Worm (Caenorhabditis elegans) whole organism, L1 larva: ENCODE results near the gene Y116A8C.463.
A peak's percentile ranks its signal among the peaks of the same experiment; 100 is the strongest.

Experiments
- C04F5.9 ChIP-seq: sonication (generic microtip); optimal IDR thresholded peaks from 2 replicates; lab custom pipeline; 2016; ENCODE audit warnings: missing genetic modification characterization, missing compliant biosample characterization
- C16A3.4 ChIP-seq: fragments of 150-350 bp; optimal IDR thresholded peaks from 2 replicates; lab custom pipeline; 2014; ENCODE audit warnings: missing biosample characterization, missing genetic modification characterization
- C34B4.2 ChIP-seq: sonication (generic microtip); optimal IDR thresholded peaks from 2 replicates; lab custom pipeline; 2017; ENCODE audit warnings: mild to moderate bottlenecking, missing genetic modification characterization, missing compliant biosample characterization
- F16B12.6 ChIP-seq: fragments of 150-350 bp; optimal IDR thresholded peaks from 2 replicates; lab custom pipeline; 2014; ENCODE audit warnings: missing biosample characterization, missing genetic modification characterization
- alr-1 ChIP-seq: fragments of 200-800 bp; sonication (Bioruptor generic); optimal IDR thresholded peaks from 2 replicates; lab custom pipeline; 2018; ENCODE audit warnings: borderline replicate concordance, mild to moderate bottlenecking, missing genetic modification characterization, missing compliant biosample characterization
- aly-2 ChIP-seq: fragments of 150-350 bp; optimal IDR thresholded peaks from 2 replicates; lab custom pipeline; 2014; ENCODE audit warnings: missing biosample characterization, missing genetic modification characterization
- ama-1 ChIP-seq: fragments of 150-350 bp; optimal IDR thresholded peaks from 2 replicates; lab custom pipeline; 2014
- blmp-1 ChIP-seq: fragments of 150-350 bp; optimal IDR thresholded peaks from 2 replicates; lab custom pipeline; 2014; ENCODE audit warnings: missing biosample characterization, missing genetic modification characterization
- ceh-82 ChIP-seq, 3 experiments: fragments of 150-350 bp in 1 of 3; sonication (generic microtip) in 2 of 3; optimal IDR thresholded peaks; 2 replicates each; lab custom pipeline; 2014 to 2017; ENCODE audit warnings: missing biosample characterization in 3 of 3, missing genetic modification characterization in 3 of 3
- ceh-88 ChIP-seq: fragments of 200-800 bp; sonication (Bioruptor generic); IDR thresholded peaks from 2 replicates; pipeline ENCODE4 v1.3.6; 2022; ENCODE audit warnings: missing genetic modification characterization, missing compliant biosample characterization
- dpl-1 ChIP-seq, 3 experiments: fragments of 150-350 bp in 2 of 3; sonication (generic microtip) in 1 of 3; optimal IDR thresholded peaks; 2 replicates each; lab custom pipeline; 2014 to 2017; ENCODE audit warnings: missing biosample characterization in 3 of 3, missing genetic modification characterization in 3 of 3, missing genetic modification reagents in 3 of 3
- dsc-1 ChIP-seq: sonication (generic microtip); optimal IDR thresholded peaks from 2 replicates; lab custom pipeline; 2016; ENCODE audit warnings: mild to moderate bottlenecking, missing genetic modification characterization, missing compliant biosample characterization
- efl-1 ChIP-seq, 4 experiments: fragments of 150-350 bp; optimal IDR thresholded peaks in 3 of 4; peaks in 1 of 4; 1 replicate in 1 of 4; 2 replicates in 3 of 4; lab custom pipeline; 2014; ENCODE audit warnings: missing biosample characterization in 2 of 4, missing genetic modification characterization in 2 of 4, missing genetic modification reagents in 2 of 4
- egl-13 ChIP-seq: sonication (generic microtip); optimal IDR thresholded peaks from 2 replicates; lab custom pipeline; 2016; ENCODE audit warnings: missing genotype, missing genetic modification reagents, missing genetic modification characterization, missing compliant biosample characterization
- egl-27 ChIP-seq, 2 experiments: fragments of 150-350 bp in 1 of 2; sonication (generic microtip); optimal IDR thresholded peaks; 3 replicates each; lab custom pipeline; 2017 to 2018; ENCODE audit warnings: missing biosample characterization in 2 of 2, missing genetic modification characterization in 2 of 2, missing genetic modification reagents in 2 of 2
- elt-3 ChIP-seq, 6 experiments: fragments of 150-350 bp in 1 of 6; sonication (generic microtip); optimal IDR thresholded peaks; 2 replicates each; lab custom pipeline; 2017 to 2018; ENCODE audit warnings: missing biosample characterization in 6 of 6, missing genetic modification characterization in 6 of 6, inconsistent platforms in 1 of 6
- fkh-10 ChIP-seq: sonication (generic microtip); optimal IDR thresholded peaks from 2 replicates; lab custom pipeline; 2017; ENCODE audit warnings: missing biosample characterization, missing genetic modification reagents, missing genetic modification characterization
- fkh-8 ChIP-seq: sonication (generic microtip); optimal IDR thresholded peaks from 2 replicates; lab custom pipeline; 2016; ENCODE audit warnings: mild to moderate bottlenecking, missing genetic modification characterization, missing compliant biosample characterization
- fos-1 ChIP-seq: fragments of 150-350 bp; optimal IDR thresholded peaks from 2 replicates; lab custom pipeline; 2014; ENCODE audit warnings: missing biosample characterization, missing genetic modification characterization
- grh-1 ChIP-seq: fragments of 200-800 bp; sonication (Bioruptor generic); IDR thresholded peaks from 2 replicates; pipeline ENCODE4 v1.3.6; 2022; ENCODE audit warnings: missing genetic modification reagents, missing genetic modification characterization, missing compliant biosample characterization
- hlh-17 ChIP-seq: fragments of 200-800 bp; sonication (Bioruptor generic); optimal IDR thresholded peaks from 2 replicates; lab custom pipeline; 2018; ENCODE audit warnings: missing genetic modification characterization, mild to moderate bottlenecking, missing compliant biosample characterization, moderate library complexity, borderline replicate concordance
- irx-1 ChIP-seq: sonication (generic microtip); optimal IDR thresholded peaks from 2 replicates; lab custom pipeline; 2016; ENCODE audit warnings: missing genetic modification characterization, missing compliant biosample characterization
- lin-14 ChIP-seq: fragments of 200-800 bp; sonication (Bioruptor generic); optimal IDR thresholded peaks from 2 replicates; lab custom pipeline; 2018; ENCODE audit warnings: mild to moderate bottlenecking, missing genetic modification characterization, moderate library complexity, missing compliant biosample characterization
- lin-39 ChIP-seq: fragments of 150-350 bp; optimal IDR thresholded peaks from 2 replicates; lab custom pipeline; 2014; ENCODE audit warnings: missing biosample characterization, missing genetic modification reagents, missing genetic modification characterization
- lir-3 ChIP-seq: sonication (generic microtip); optimal IDR thresholded peaks from 2 replicates; lab custom pipeline; 2016; ENCODE audit warnings: mild to moderate bottlenecking, missing genetic modification characterization, moderate library complexity, missing compliant biosample characterization; ENCODE audit not compliant: poor library complexity
- lsy-2 ChIP-seq, 2 experiments: fragments of 150-350 bp; optimal IDR thresholded peaks; 2 replicates each; lab custom pipeline; 2014; ENCODE audit warnings: missing biosample characterization in 2 of 2, missing genetic modification characterization in 2 of 2
- mdl-1 ChIP-seq, 2 experiments: fragments of 150-350 bp; optimal IDR thresholded peaks; 2 replicates each; lab custom pipeline; 2014 to 2017; ENCODE audit warnings: missing biosample characterization in 2 of 2, missing genetic modification characterization in 2 of 2, inconsistent platforms in 1 of 2
- nhr-11 ChIP-seq: fragments of 150-350 bp; optimal IDR thresholded peaks from 2 replicates; lab custom pipeline; 2014; ENCODE audit warnings: missing biosample characterization, missing genetic modification characterization
- nhr-20 ChIP-seq: sonication (generic microtip); optimal IDR thresholded peaks from 2 replicates; lab custom pipeline; 2016; ENCODE audit warnings: mild to moderate bottlenecking, missing genetic modification characterization, missing compliant biosample characterization
- nhr-47 ChIP-seq: sonication (generic microtip); optimal IDR thresholded peaks from 2 replicates; lab custom pipeline; 2016; ENCODE audit warnings: mild to moderate bottlenecking, missing genetic modification characterization, moderate library complexity, missing compliant biosample characterization
- nhr-76 ChIP-seq: sonication (generic microtip); optimal IDR thresholded peaks from 2 replicates; lab custom pipeline; 2017; ENCODE audit warnings: missing biosample characterization, missing genetic modification characterization
- nhr-85 ChIP-seq: sonication (generic microtip); peaks from one replicate; lab custom pipeline; 2016; ENCODE audit warnings: missing genetic modification characterization, inconsistent platforms, missing compliant biosample characterization
- nhr-90 ChIP-seq: sonication (generic microtip); optimal IDR thresholded peaks from 2 replicates; lab custom pipeline; 2016; ENCODE audit warnings: mild to moderate bottlenecking, missing genetic modification characterization, missing compliant biosample characterization; ENCODE audit not compliant: poor library complexity
- pax-3 ChIP-seq: fragments of 200-800 bp; sonication (Bioruptor generic); optimal IDR thresholded peaks from 2 replicates; lab custom pipeline; 2018; ENCODE audit warnings: mild to moderate bottlenecking, missing genetic modification characterization, moderate library complexity, missing compliant biosample characterization
- skn-1 ChIP-seq: fragments of 150-350 bp; optimal IDR thresholded peaks from 2 replicates; lab custom pipeline; 2014; ENCODE audit warnings: missing biosample characterization, missing genetic modification characterization
- snu-23 ChIP-seq: sonication (generic microtip); optimal IDR thresholded peaks from 2 replicates; lab custom pipeline; 2016; ENCODE audit warnings: missing genetic modification characterization, missing compliant biosample characterization
- sox-4 ChIP-seq: sonication (generic microtip); optimal IDR thresholded peaks from 2 replicates; lab custom pipeline; 2016; ENCODE audit warnings: missing genetic modification characterization, missing compliant biosample characterization
- sup-37 ChIP-seq: fragments of 200-800 bp; sonication (Bioruptor generic); optimal IDR thresholded peaks from 2 replicates; lab custom pipeline; 2018; ENCODE audit warnings: mild to moderate bottlenecking, missing genetic modification characterization, missing compliant biosample characterization
- tbx-2 ChIP-seq: sonication (generic microtip); optimal IDR thresholded peaks from 2 replicates; lab custom pipeline; 2016; ENCODE audit warnings: missing genetic modification characterization, missing compliant biosample characterization
- unc-130 ChIP-seq: fragments of 150-350 bp; optimal IDR thresholded peaks from 2 replicates; lab custom pipeline; 2017; ENCODE audit warnings: missing biosample characterization, missing genetic modification characterization, inconsistent platforms
- unc-30 ChIP-seq: sonication (generic microtip); optimal IDR thresholded peaks from 2 replicates; lab custom pipeline; 2017; ENCODE audit warnings: missing biosample characterization, missing genetic modification characterization
- unc-86 ChIP-seq: sonication (generic microtip); optimal IDR thresholded peaks from 2 replicates; lab custom pipeline; 2016; ENCODE audit warnings: missing genetic modification characterization, missing compliant biosample characterization
- vab-15 ChIP-seq: sonication (generic microtip); optimal IDR thresholded peaks from 2 replicates; lab custom pipeline; 2017; ENCODE audit warnings: missing genotype, mild to moderate bottlenecking, missing genetic modification characterization, missing compliant biosample characterization
- xbp-1 ChIP-seq: sonication (generic microtip); optimal IDR thresholded peaks from 2 replicates; lab custom pipeline; 2016; ENCODE audit warnings: missing genetic modification characterization, missing compliant biosample characterization
- zag-1 ChIP-seq: fragments of 150-350 bp; optimal IDR thresholded peaks from 2 replicates; lab custom pipeline; 2014; ENCODE audit warnings: missing biosample characterization, missing genetic modification characterization
- ztf-4 ChIP-seq: fragments of 150-350 bp; optimal IDR thresholded peaks from 2 replicates; lab custom pipeline; 2014; ENCODE audit warnings: missing biosample characterization, missing genetic modification characterization

The Y116A8C.463 gene

DNA sequence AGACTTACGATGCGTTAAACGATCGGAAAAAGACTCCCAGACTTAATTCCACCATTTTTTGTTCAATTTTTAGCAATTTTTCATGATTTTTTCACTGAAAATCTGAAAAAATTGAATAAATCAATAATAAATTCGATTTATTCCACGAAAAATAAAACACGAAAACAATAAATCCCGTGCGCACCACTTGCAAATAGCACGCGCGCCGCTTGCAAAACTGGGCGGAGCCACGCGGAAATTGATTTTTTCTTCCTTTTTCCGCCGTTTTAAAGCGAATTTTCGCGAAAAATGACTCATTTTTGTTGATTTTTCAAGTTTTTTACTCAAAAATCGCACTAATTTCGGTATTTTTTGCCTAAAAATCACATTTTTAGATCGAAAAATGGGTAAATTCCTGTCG, 27.2 kb downstream of the Y116A8C.463 start, which contains the start of the genes Y116A8C.9 and arf-6 (continued):
- peak; percentile 12 to 61 (median 44) for TF ChIP-seq dpl-1 (GFP tag; optimal IDR thresholded peaks at IDR 0.05; lab: Kevin White, UChicago)
- peak; percentile 28 for TF ChIP-seq C16A3.4 (tag; lab: Kevin White, UChicago)
- peak; percentile 54 for TF ChIP-seq lin-39
- TF ChIP-seq unc-86: peak; percentile 57
- TF ChIP-seq C34B4.2 (tag; lab: Kevin White, UChicago): no peak
- peak; percentile 75 for TF ChIP-seq snu-23 (GFP tag; lab: Kevin White, UChicago)
- peak; percentile 75 for TF ChIP-seq nhr-90 (tag; lab: Kevin White, UChicago)
- TF ChIP-seq egl-13: peak; percentile 46
- TF ChIP-seq irx-1 (tag; lab: Kevin White, UChicago): peak; percentile 22
- TF ChIP-seq tbx-2 (tag; lab: Kevin White, UChicago): peak; percentile 73
- peak; percentile 74 for TF ChIP-seq nhr-47 (tag; lab: Kevin White, UChicago)
- peak; percentile 71 for TF ChIP-seq unc-130 (tag; lab: Kevin White, UChicago)
- TF ChIP-seq nhr-20 (tag; lab: Kevin White, UChicago): peak; percentile 63
- TF ChIP-seq sup-37 (GFP tag; lab: Kevin White, UChicago): no peak
- peak; percentile 68 for TF ChIP-seq sox-4
- TF ChIP-seq ceh-88: no peak
- no peak for TF ChIP-seq vab-15 (tag; lab: Kevin White, UChicago)
- peak; percentile 76 for TF ChIP-seq dsc-1 (tag; lab: Kevin White, UChicago)
- no peak for TF ChIP-seq ama-1 (lab: Kevin White, UChicago)
- TF ChIP-seq C04F5.9 (tag; lab: Kevin White, UChicago): no peak
- no peak for TF ChIP-seq hlh-17
- TF ChIP-seq blmp-1 (tag; lab: Kevin White, UChicago): peak; percentile 2
- TF ChIP-seq lin-14 (GFP tag; lab: Kevin White, UChicago): no peak
- TF ChIP-seq ztf-4: peak; percentile 47
- TF ChIP-seq fkh-8 (tag; lab: Kevin White, UChicago): peak; percentile 10
- TF ChIP-seq skn-1 (tag; lab: Kevin White, UChicago): peak; percentile 73
- TF ChIP-seq F16B12.6 (tag; lab: Kevin White, UChicago): peak; percentile 18
- TF ChIP-seq pax-3 (tag; lab: Kevin White, UChicago): peak; percentile 6
- TF ChIP-seq xbp-1 (tag; lab: Kevin White, UChicago): peak; percentile 68
- no peak for TF ChIP-seq zag-1
- TF ChIP-seq lsy-2 (tag; optimal IDR thresholded peaks at IDR 0.05; lab: Kevin White, UChicago): peak; percentile 57 to 67
- TF ChIP-seq ceh-82 (tag; optimal IDR thresholded peaks at IDR 0.05; lab: Kevin White, UChicago): peak; percentile 50 to 60 (median 60)
- no peak for TF ChIP-seq alr-1
- TF ChIP-seq aly-2 (tag; lab: Kevin White, UChicago): no peak
- peak; percentile 3 for TF ChIP-seq fkh-10 (GFP tag; lab: Kevin White, UChicago)
- TF ChIP-seq fos-1 (tag; lab: Kevin White, UChicago): peak; percentile 9
- no peak for TF ChIP-seq nhr-11 (tag; lab: Kevin White, UChicago)
- TF ChIP-seq elt-3 (tag; optimal IDR thresholded peaks at IDR 0.05; lab: Kevin White, UChicago): peak in 1 of 6 experiments; percentile 36
- TF ChIP-seq grh-1 (GFP tag; lab: Robert Waterston, UW): peak; percentile 31; the same call in 1 of the 2 replicates
- no peak for TF ChIP-seq egl-27 (tag; optimal IDR thresholded peaks at IDR 0.05; lab: Kevin White, UChicago)
- TF ChIP-seq nhr-76 (tag; lab: Kevin White, UChicago): no peak
- TF ChIP-seq nhr-85: peak; percentile 86

- no peak for TF ChIP-seq tbx-2 (tag; lab: Kevin White, UChicago)
- TF ChIP-seq mdl-1 (tag; optimal IDR thresholded peaks at IDR 0.05; lab: Kevin White, UChicago): no peak
- no peak for TF ChIP-seq nhr-90 (tag; lab: Kevin White, UChicago)
- TF ChIP-seq lir-3: no peak
- no peak for TF ChIP-seq efl-1 (optimal IDR thresholded peaks at IDR 0.05; lab: Kevin White, UChicago)
- TF ChIP-seq efl-1 (GFP tag; optimal IDR thresholded peaks at IDR 0.05 in 1 of 2; lab: Kevin White, UChicago): peak in 1 of 2 experiments; percentile 51
- TF ChIP-seq alr-1: no peak
- TF ChIP-seq unc-30 (tag; lab: Kevin White, UChicago): no peak
- TF ChIP-seq vab-15 (tag; lab: Kevin White, UChicago): no peak
- no peak for TF ChIP-seq C16A3.4 (tag; lab: Kevin White, UChicago)
Measured at ce11 chrIV:16949767-16950166, 30.2 kb downstream of the Y116A8C.463 start, which contains the start of gene rad-54.B. rad-54.B (plus strand) TSS chrIV:16950067.
